Worm (Caenorhabditis elegans): Measurements from ENCODE around the gene C52B9.19.

The C52B9.19 gene

DNA sequence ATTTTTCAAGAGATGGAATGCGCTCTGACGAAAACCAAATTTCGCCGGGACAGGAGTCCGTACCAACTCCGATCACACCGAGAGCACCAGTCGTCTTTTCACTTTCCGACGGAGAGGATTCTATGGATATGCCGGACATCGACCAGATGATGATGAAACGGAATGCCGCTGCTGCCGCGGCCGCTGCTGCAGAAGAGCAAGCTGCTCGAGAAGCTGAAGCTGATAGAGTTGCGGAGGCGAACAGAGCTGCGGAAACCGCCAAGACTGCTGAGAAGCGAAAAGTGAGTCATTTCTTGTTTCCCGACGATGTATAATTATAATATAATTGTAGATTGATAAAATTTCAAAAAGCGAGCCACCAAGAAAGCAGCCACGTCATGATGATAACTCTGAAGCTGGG lies 27.0 kb upstream of the C52B9.19 start:
- no peak for TF ChIP-seq ceh-6 (GFP tag; optimal IDR thresholded peaks at IDR 0.05)
- no peak for TF ChIP-seq fax-1 (tag; optimal IDR thresholded peaks at IDR 0.05)
- no peak for TF ChIP-seq pqm-1 (tag; optimal IDR thresholded peaks at IDR 0.05)
- TF ChIP-seq che-1 (tag; optimal IDR thresholded peaks at IDR 0.05), result no peak
- TF ChIP-seq K02D7.2 (tag; optimal IDR thresholded peaks at IDR 0.05), result no peak
- no peak for TF ChIP-seq T23F11.4 (GFP tag; optimal IDR thresholded peaks at IDR 0.05)
- TF ChIP-seq gmeb-2 (tag; optimal IDR thresholded peaks at IDR 0.05), result no peak
- TF ChIP-seq F13H6.1 (tag; optimal IDR thresholded peaks at IDR 0.05), result no peak
- TF ChIP-seq madf-2 (tag; optimal IDR thresholded peaks at IDR 0.05), result no peak
- no peak for TF ChIP-seq K09A11.1 (tag; optimal IDR thresholded peaks at IDR 0.05; ENCODE audit: insufficient read depth)
- no peak for TF ChIP-seq dve-1 (tag; optimal IDR thresholded peaks at IDR 0.05)
- TF ChIP-seq unc-86 (tag; optimal IDR thresholded peaks at IDR 0.05), result no peak
- no peak for TF ChIP-seq npax-4 (tag; optimal IDR thresholded peaks at IDR 0.05)
- no peak for TF ChIP-seq lin-11 (tag; optimal IDR thresholded peaks at IDR 0.05)
- TF ChIP-seq nfya-1 (tag; optimal IDR thresholded peaks at IDR 0.05), result no peak
- no peak for TF ChIP-seq lim-6 (tag; optimal IDR thresholded peaks at IDR 0.05)
- TF ChIP-seq ceh-9 (tag; optimal IDR thresholded peaks at IDR 0.05), result no peak
- TF ChIP-seq mec-3 (tag; optimal IDR thresholded peaks at IDR 0.05; ENCODE audit: borderline replicate concordance), result no peak
- no peak for TF ChIP-seq nhr-11 (tag; optimal IDR thresholded peaks at IDR 0.05)
- TF ChIP-seq ama-1 (optimal IDR thresholded peaks at IDR 0.05), result no peak

DNA sequence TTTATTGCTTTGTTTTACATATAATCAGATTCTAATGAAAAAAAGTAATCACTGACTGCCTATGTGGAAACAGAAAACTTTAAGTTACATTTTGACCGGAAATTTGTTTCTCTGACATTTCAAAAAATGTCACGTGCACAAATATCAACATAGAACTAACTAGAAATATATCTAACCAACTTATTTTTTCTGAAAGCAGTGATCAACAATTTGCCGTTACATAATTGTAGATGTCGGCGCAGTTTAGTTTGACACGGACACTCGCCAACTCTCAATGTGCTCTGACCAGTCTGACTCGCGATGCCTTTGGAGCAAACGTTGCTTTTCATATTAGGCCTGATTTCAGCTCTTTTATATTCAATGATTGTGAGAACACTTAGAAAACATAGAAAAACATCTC lies 25.6 kb upstream of the C52B9.19 start, which contains the start of gene srv-6:
srv-6 (plus strand) TSS at position 301 of the 400 bp plus-strand sequence.
- TF ChIP-seq sox-4 (tag; optimal IDR thresholded peaks at IDR 0.05) (no peak), F13H6.1 (tag; optimal IDR thresholded peaks at IDR 0.05) (no peak), ttx-3 (tag; optimal IDR thresholded peaks at IDR 0.05) (no peak), tbx-7 (tag; optimal IDR thresholded peaks at IDR 0.05) (no peak), ets-4 (tag; optimal IDR thresholded peaks at IDR 0.05) (no peak), zip-5 (tag; optimal IDR thresholded peaks at IDR 0.05) (no peak), ceh-24 (tag; optimal IDR thresholded peaks at IDR 0.05) (no peak), pqm-1 (tag; optimal IDR thresholded peaks at IDR 0.05) (no peak), pha-4 (tag; optimal IDR thresholded peaks at IDR 0.05) (no peak), C08G9.2 (tag; optimal IDR thresholded peaks at IDR 0.05) (no peak), unc-3 (GFP tag; conservative IDR thresholded peaks at IDR 0.05) (no peak), unc-3 (tag; optimal IDR thresholded peaks at IDR 0.05) (no peak), eyg-1 (tag; optimal IDR thresholded peaks at IDR 0.05) (no peak), rnt-1 (tag; optimal IDR thresholded peaks at IDR 0.05) (no peak), pat-9 (tag; optimal IDR thresholded peaks at IDR 0.05) (no peak), gmeb-2 (tag; optimal IDR thresholded peaks at IDR 0.05) (no peak), fax-1 (tag; optimal IDR thresholded peaks at IDR 0.05) (no peak), unc-42 (tag; optimal IDR thresholded peaks at IDR 0.05) (no peak)

ce11 chrX:4260297-4260696 lies 22.1 kb upstream of the C52B9.19 start, which contains the start of gene C52B9.4:
C52B9.4 (plus strand) TSS chrX:4260652.
- TF ChIP-seq nhr-232 (tag; optimal IDR thresholded peaks at IDR 0.05), result no peak
- no peak for TF ChIP-seq sox-2 (GFP tag; IDR thresholded peaks at IDR 0.05)
- TF ChIP-seq nfya-1 (tag; optimal IDR thresholded peaks at IDR 0.05), result peak; percentile 16
- peak; percentile 11 for TF ChIP-seq unc-42 (tag; optimal IDR thresholded peaks at IDR 0.05)
- peak; percentile 3 for TF ChIP-seq hlh-8 (tag; optimal IDR thresholded peaks at IDR 0.05)
- no peak for TF ChIP-seq pha-2 (tag; optimal IDR thresholded peaks at IDR 0.05)

ce11 chrX:4263820-4264219 lies 18.5 kb upstream of the C52B9.19 start:
- TF ChIP-seq hlh-8 (tag; optimal IDR thresholded peaks at IDR 0.05) (no peak), ref-2 (tag; optimal IDR thresholded peaks at IDR 0.05) (no peak), ets-4 (tag; optimal IDR thresholded peaks at IDR 0.05) (no peak), hlh-15 (tag; optimal IDR thresholded peaks at IDR 0.05) (no peak), pag-3 (tag; optimal IDR thresholded peaks at IDR 0.05; ENCODE audit: borderline replicate concordance) (no peak), ceh-24 (tag; optimal IDR thresholded peaks at IDR 0.05) (no peak), ceh-14 (tag; optimal IDR thresholded peaks at IDR 0.05) (no peak), ceh-48 (tag; optimal IDR thresholded peaks at IDR 0.05) (no peak), hlh-6 (tag; optimal IDR thresholded peaks at IDR 0.05) (no peak), nhr-11 (tag; optimal IDR thresholded peaks at IDR 0.05) (no peak), C38D4.7 (GFP tag; optimal IDR thresholded peaks at IDR 0.05) (no peak), ceh-2 (tag; optimal IDR thresholded peaks at IDR 0.05) (no peak), tbx-2 (tag; optimal IDR thresholded peaks at IDR 0.05) (no peak), che-1 (tag; optimal IDR thresholded peaks at IDR 0.05) (no peak), ceh-19 (GFP tag; optimal IDR thresholded peaks at IDR 0.05) (no peak), lin-11 (tag; optimal IDR thresholded peaks at IDR 0.05) (no peak), ztf-16 (tag; optimal IDR thresholded peaks at IDR 0.05) (no peak), nfya-1 (tag; optimal IDR thresholded peaks at IDR 0.05) (no peak)
